Fruit fly (Drosophila melanogaster) whole organism, prepupa: ENCODE results near the gene Cyp12a4.

Experiments
- CG6854 ChIP-seq: fragments of 200-800 bp; sonication (Bioruptor generic); optimal IDR thresholded peaks from 2 replicates; lab custom pipeline; 2017; ENCODE audit warnings: missing biosample characterization, mild to moderate bottlenecking, missing genetic modification characterization
- Sox15 ChIP-seq: fragments of 200-800 bp; sonication (Bioruptor generic); optimal IDR thresholded peaks from 3 replicates; lab custom pipeline; 2016; ENCODE audit warnings: missing biosample characterization, missing genetic modification characterization
- acj6 ChIP-seq: fragments of 200-800 bp; sonication (Bioruptor generic); optimal IDR thresholded peaks from 3 replicates; lab custom pipeline; 2016; ENCODE audit warnings: missing biosample characterization, missing genetic modification characterization
- eg ChIP-seq: fragments of 200-800 bp; sonication (Bioruptor generic); IDR thresholded peaks from 3 replicates; pipeline ENCODE4 v1.3.6; 2022; ENCODE audit warnings: missing biosample characterization, missing genetic modification characterization

DNA sequence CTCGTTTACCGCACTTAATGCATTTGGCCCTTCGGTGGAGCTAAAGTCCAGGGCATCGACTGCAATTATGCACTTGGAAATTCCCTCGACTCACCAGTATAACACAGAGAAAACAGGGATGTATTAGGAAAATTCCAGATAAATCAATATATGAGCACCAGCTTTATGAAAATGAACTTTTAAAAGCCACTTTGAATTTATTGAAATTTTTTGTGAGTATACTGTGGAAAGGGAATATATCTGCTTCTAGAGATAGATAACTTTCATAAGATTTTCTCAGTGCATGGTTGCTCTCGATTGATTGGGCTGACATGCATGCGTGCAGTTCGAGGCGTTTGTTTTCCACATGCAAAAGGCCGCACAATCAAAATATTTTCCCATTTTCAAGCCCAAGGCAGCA, 29.1 kb upstream of the Cyp12a4 start:
- TF ChIP-seq eg (GFP tag; lab: Robert Waterston, UW) (peak; percentile 84), CG6854 (GFP tag; lab: Kevin White, UChicago) (no peak), Sox15 (GFP tag; lab: Kevin White, UChicago) (peak; percentile 44), acj6 (GFP tag; lab: Kevin White, UChicago) (peak; percentile 76)
